Fruit fly (Drosophila melanogaster): ENCODE measurements around the gene ABCB7.

- TF ChIP-seq Abd-B (GFP tag; optimal IDR thresholded peaks at IDR 0.05) (no peak), Hr78 (GFP tag; optimal IDR thresholded peaks at IDR 0.05) (no peak), psq (GFP tag; optimal IDR thresholded peaks at IDR 0.05) (no peak), Dif (GFP tag; optimal IDR thresholded peaks at IDR 0.05; ENCODE audit: partially characterized antibody) (no peak), dl (GFP tag; optimal IDR thresholded peaks at IDR 0.05; ENCODE audit: insufficient read depth in 1 of 2, partially characterized antibody in 2 of 2) (no peak), OdsH (GFP tag; optimal IDR thresholded peaks at IDR 0.05) (no peak), CG9705 (GFP tag; optimal IDR thresholded peaks at IDR 0.05) (no peak), h (GFP tag; optimal IDR thresholded peaks at IDR 0.05) (no peak), br (GFP tag; optimal IDR thresholded peaks at IDR 0.05) (no peak), usp (GFP tag; optimal IDR thresholded peaks at IDR 0.05) (no peak), Mio (GFP tag; optimal IDR thresholded peaks at IDR 0.05) (no peak), pan (optimal IDR thresholded peaks at IDR 0.05) (no peak), Vsx2 (GFP tag; optimal IDR thresholded peaks at IDR 0.05; ENCODE audit: partially characterized antibody) (no peak)
Measured at dm6 chr3L:1580821-1581220, 37.4 kb upstream of the ABCB7 start.

Measured in whole organism, wandering third instar larva.